Worm (Caenorhabditis elegans) whole organism, young adult: Measurements from ENCODE around the gene slcr-46.1.

Experiments used
- unc-130 ChIP-seq: sonication (generic microtip); optimal IDR thresholded peaks from 2 replicates; lab custom pipeline; 2016; ENCODE audit warnings: missing genetic modification reagents, missing genetic modification characterization, missing compliant biosample characterization
- ztf-6 ChIP-seq: fragments of 200-800 bp; sonication (Bioruptor generic); IDR thresholded peaks from 2 replicates; pipeline ENCODE4 v1.3.6; 2022; ENCODE audit warnings: missing genetic modification reagents, missing genetic modification characterization, missing compliant biosample characterization

DNA sequence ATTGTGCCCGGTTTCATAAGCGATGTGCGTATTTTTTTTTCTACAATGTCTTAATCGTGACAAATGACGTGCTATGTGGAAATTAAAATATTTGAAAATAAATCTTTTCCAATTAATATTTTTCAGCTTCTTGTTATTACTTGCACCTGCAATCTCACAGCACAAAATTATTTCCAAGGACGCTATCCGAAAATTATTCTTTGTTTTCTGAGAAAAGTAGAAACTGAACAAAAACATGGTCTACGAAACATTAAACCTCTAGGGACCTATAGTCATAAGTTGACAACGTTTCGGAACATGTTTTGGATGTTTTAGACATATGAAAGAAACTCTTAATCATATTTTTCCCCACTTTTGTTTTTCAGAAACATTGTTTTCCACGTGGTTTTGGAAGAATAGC is 3.8 kb upstream of the slcr-46.1 start:
- no peak for TF ChIP-seq unc-130 (GFP tag; lab: Kevin White, UChicago)
- no peak for TF ChIP-seq ztf-6 (GFP tag; lab: Robert Waterston, UW)
